Worm (Caenorhabditis elegans) whole organism, L2 larva: Measurements from ENCODE around the gene C06E2.2.
A peak's percentile ranks its signal among the peaks of the same experiment; 100 is the strongest.

Experiments used
- R02D3.7 ChIP-seq: fragments of 150-350 bp; optimal IDR thresholded peaks from 2 replicates; lab custom pipeline; 2014; ENCODE audit warnings: missing biosample characterization, missing genetic modification characterization
- crh-2 ChIP-seq: sonication (generic microtip); optimal IDR thresholded peaks from 2 replicates; lab custom pipeline; 2017; ENCODE audit warnings: missing biosample characterization, missing genetic modification characterization
- lin-39 ChIP-seq: fragments of 150-350 bp; optimal IDR thresholded peaks from 2 replicates; lab custom pipeline; 2014; ENCODE audit warnings: missing biosample characterization, missing genetic modification reagents, missing genetic modification characterization
- nhr-25 ChIP-seq: fragments of 150-350 bp; sonication (generic microtip); optimal IDR thresholded peaks from 3 replicates; lab custom pipeline; 2014; ENCODE audit warnings: missing biosample characterization, missing genetic modification characterization
- unc-62 ChIP-seq: fragments of 150-350 bp; optimal IDR thresholded peaks from 2 replicates; lab custom pipeline; 2014; ENCODE audit warnings: missing biosample characterization, missing genetic modification reagents, missing genetic modification characterization

- no peak for TF ChIP-seq unc-62
- no peak for TF ChIP-seq lin-39 (tag; lab: Kevin White, UChicago)
- peak; percentile 23 for TF ChIP-seq crh-2 (tag; lab: Kevin White, UChicago)
- TF ChIP-seq nhr-25 (tag; lab: Kevin White, UChicago), result no peak
- TF ChIP-seq R02D3.7, result no peak
Observed at ce11 chrX:8846447-8847237, 32.8 kb upstream of the C06E2.2 start, which contains the start of gene C28G1.10.
